Fruit fly (Drosophila melanogaster) whole organism, embryonic: ENCODE results near the gene fend.

Experiments used
- Antp ChIP-seq: fragments of 200-800 bp; sonication (Bioruptor generic); optimal IDR thresholded peaks from 3 replicates; lab custom pipeline; 2016; ENCODE audit warnings: missing biosample characterization, missing genetic modification characterization
- Bdp1 ChIP-seq: fragments of 200-800 bp; sonication (Bioruptor generic); optimal IDR thresholded peaks from 3 replicates; lab custom pipeline; 2016; ENCODE audit warnings: missing biosample characterization, missing genetic modification characterization
- CG1024 ChIP-seq: fragments of 200-800 bp; sonication (Bioruptor generic); IDR thresholded peaks from 2 replicates; pipeline ENCODE4 v1.3.6; 2022; ENCODE audit warnings: missing biosample characterization, missing genetic modification characterization
- CG10321 ChIP-seq: fragments of 200-800 bp; sonication (Bioruptor generic); IDR thresholded peaks from 2 replicates; pipeline ENCODE4 v1.3.6; 2022; ENCODE audit warnings: missing biosample characterization, missing genetic modification characterization
- CG11093 ChIP-seq: fragments of 200-800 bp; sonication (Bioruptor generic); IDR thresholded peaks from 3 replicates; pipeline ENCODE4 v1.3.6; 2022; ENCODE audit warnings: missing biosample characterization, missing genetic modification characterization
- CG11696 ChIP-seq: fragments of 200-800 bp; sonication (Bioruptor generic); IDR thresholded peaks from 2 replicates; pipeline ENCODE4 v1.3.6; 2022; ENCODE audit warnings: missing biosample characterization, missing genetic modification characterization
- CG12104 ChIP-seq: fragments of 200-800 bp; sonication (Bioruptor generic); optimal IDR thresholded peaks from 3 replicates; lab custom pipeline; 2016; ENCODE audit warnings: missing biosample characterization, missing genetic modification characterization
- CG12391 ChIP-seq: fragments of 200-800 bp; sonication (Bioruptor generic); optimal IDR thresholded peaks from 3 replicates; lab custom pipeline; 2018; ENCODE audit warnings: missing biosample characterization, mild to moderate bottlenecking, missing genetic modification characterization, moderate library complexity
- CG13123 ChIP-seq: fragments of 200-800 bp; sonication (Bioruptor generic); optimal IDR thresholded peaks from 2 replicates; lab custom pipeline; 2016; ENCODE audit warnings: missing biosample characterization, missing genetic modification characterization
- CG13894 ChIP-seq: fragments of 200-800 bp; sonication (Bioruptor generic); optimal IDR thresholded peaks from 3 replicates; lab custom pipeline; 2018; ENCODE audit warnings: missing biosample characterization, mild to moderate bottlenecking, missing genetic modification characterization, moderate library complexity
- CG1529 ChIP-seq: fragments of 200-800 bp; sonication (Bioruptor generic); optimal IDR thresholded peaks from 3 replicates; lab custom pipeline; 2018; ENCODE audit warnings: missing biosample characterization, missing genetic modification characterization
- CG1603 ChIP-seq: fragments of 200-800 bp; sonication (Bioruptor generic); optimal IDR thresholded peaks from 2 replicates; lab custom pipeline; 2019; ENCODE audit warnings: missing biosample characterization, mild to moderate bottlenecking, missing genetic modification characterization, moderate library complexity
- CG18262 ChIP-seq: fragments of 200-800 bp; optimal IDR thresholded peaks from 3 replicates; lab custom pipeline; 2019; ENCODE audit warnings: missing biosample characterization, mild to moderate bottlenecking, missing genetic modification characterization, moderate library complexity
- CG2875 ChIP-seq: fragments of 200-800 bp; sonication (Bioruptor generic); optimal IDR thresholded peaks from 2 replicates; lab custom pipeline; 2017; ENCODE audit warnings: missing biosample characterization, mild to moderate bottlenecking, missing genetic modification characterization, missing genetic modification reagents
- CG2889 ChIP-seq: fragments of 200-800 bp; sonication (Bioruptor generic); IDR thresholded peaks from 3 replicates; pipeline ENCODE4 v1.3.6; 2022; ENCODE audit warnings: missing biosample characterization, missing genetic modification characterization
- CG3163 ChIP-seq: fragments of 200-800 bp; sonication (Bioruptor generic); optimal IDR thresholded peaks from 3 replicates; lab custom pipeline; 2016; ENCODE audit warnings: missing biosample characterization, missing genetic modification characterization
- CG32532 ChIP-seq: fragments of 200-800 bp; sonication (Bioruptor generic); IDR thresholded peaks from 2 replicates; pipeline ENCODE4 v1.3.6; 2022; ENCODE audit warnings: missing biosample characterization, missing genetic modification characterization
- CG33213 ChIP-seq: fragments of 200-800 bp; sonication (Bioruptor generic); optimal IDR thresholded peaks from 3 replicates; lab custom pipeline; 2016; ENCODE audit warnings: missing biosample characterization, missing genetic modification characterization
- CG4360 ChIP-seq: fragments of 200-800 bp; sonication (Bioruptor generic); IDR thresholded peaks from 2 replicates; pipeline ENCODE4 v1.3.6; 2022; ENCODE audit warnings: missing biosample characterization, missing genetic modification characterization
- CG6854 ChIP-seq: fragments of 200-800 bp; sonication (Bioruptor generic); optimal IDR thresholded peaks from 3 replicates; lab custom pipeline; 2017; ENCODE audit warnings: missing biosample characterization, mild to moderate bottlenecking, missing genetic modification characterization
- CG7556 ChIP-seq: fragments of 200-800 bp; sonication (Bioruptor generic); optimal IDR thresholded peaks from 2 replicates; lab custom pipeline; 2017; ENCODE audit warnings: missing biosample characterization, mild to moderate bottlenecking, missing genetic modification characterization
- CG7928 ChIP-seq: fragments of 200-800 bp; sonication (Bioruptor generic); optimal IDR thresholded peaks from 2 replicates; lab custom pipeline; 2017; ENCODE audit warnings: missing biosample characterization, mild to moderate bottlenecking, missing genetic modification characterization
- CG8089 ChIP-seq: fragments of 200-800 bp; sonication (Bioruptor generic); optimal IDR thresholded peaks from 3 replicates; lab custom pipeline; 2016; ENCODE audit warnings: missing biosample characterization, missing genetic modification characterization
- CG8924 ChIP-seq: fragments of 200-800 bp; optimal IDR thresholded peaks from 3 replicates; lab custom pipeline; 2019; ENCODE audit warnings: missing biosample characterization, mild to moderate bottlenecking, missing genetic modification characterization, moderate library complexity
- CG9797 ChIP-seq: fragments of 200-800 bp; sonication (Bioruptor generic); optimal IDR thresholded peaks from 3 replicates; lab custom pipeline; 2018; ENCODE audit warnings: missing biosample characterization, mild to moderate bottlenecking, missing genetic modification characterization
- D19B ChIP-seq: fragments of 200-800 bp; sonication (Bioruptor generic); optimal IDR thresholded peaks from 2 replicates; lab custom pipeline; 2017; ENCODE audit warnings: missing biosample characterization, mild to moderate bottlenecking, missing genetic modification characterization
- Dad ChIP-seq: fragments of 200-800 bp; sonication (Bioruptor generic); optimal IDR thresholded peaks from 3 replicates; lab custom pipeline; 2016; ENCODE audit warnings: missing biosample characterization, missing genetic modification characterization
- Dp ChIP-seq: fragments of 200-800 bp; sonication (Bioruptor generic); optimal IDR thresholded peaks from 2 replicates; lab custom pipeline; 2018; ENCODE audit warnings: missing biosample characterization, mild to moderate bottlenecking, missing genetic modification characterization, moderate library complexity
- E2f1 ChIP-seq: fragments of 200-800 bp; sonication (Bioruptor generic); IDR thresholded peaks from 2 replicates; pipeline ENCODE4 v1.3.6; 2022; ENCODE audit warnings: missing biosample characterization, missing genetic modification characterization
- GATAe ChIP-seq: fragments of 200-800 bp; sonication (Bioruptor generic); conservative IDR thresholded peaks from 2 replicates; pipeline ENCODE4 v1.3.6; 2022; ENCODE audit warnings: missing biosample characterization, missing genetic modification characterization
- Max ChIP-seq: fragments of 200-800 bp; sonication (Bioruptor generic); optimal IDR thresholded peaks from 2 replicates; lab custom pipeline; 2016; ENCODE audit warnings: missing biosample characterization, mild to moderate bottlenecking, missing genetic modification characterization
- Optix ChIP-seq: fragments of 200-800 bp; sonication (Bioruptor generic); IDR thresholded peaks from 3 replicates; pipeline ENCODE4 v1.3.6; 2022; ENCODE audit warnings: missing biosample characterization, missing genetic modification characterization
- Side ChIP-seq: fragments of 200-800 bp; sonication (Bioruptor generic); optimal IDR thresholded peaks from 2 replicates; lab custom pipeline; 2016; ENCODE audit warnings: missing biosample characterization, missing genetic modification characterization
- aop ChIP-seq: fragments of 200-800 bp; sonication (Bioruptor generic); IDR thresholded peaks from 2 replicates; pipeline ENCODE4 v1.3.6; 2022; ENCODE audit warnings: missing biosample characterization, missing genetic modification characterization
- cwo ChIP-seq: fragments of 200-800 bp; sonication (Bioruptor generic); optimal IDR thresholded peaks from 3 replicates; lab custom pipeline; 2017; ENCODE audit warnings: missing biosample characterization, missing genetic modification characterization, mild to moderate bottlenecking, moderate library complexity, missing genetic modification reagents
- dysf ChIP-seq: fragments of 200-800 bp; sonication (Bioruptor generic); IDR thresholded peaks from 3 replicates; pipeline ENCODE4 v1.3.6; 2022; ENCODE audit warnings: missing biosample characterization, missing genetic modification characterization
- esg ChIP-seq: fragments of 200-800 bp; sonication (Bioruptor generic); conservative IDR thresholded peaks from 2 replicates; pipeline ENCODE4 v1.3.6; 2022; ENCODE audit warnings: missing biosample characterization, missing genetic modification characterization
- exex ChIP-seq: fragments of 200-800 bp; sonication (Bioruptor generic); optimal IDR thresholded peaks from 4 replicates; lab custom pipeline; 2018; ENCODE audit warnings: missing biosample characterization, mild to moderate bottlenecking, missing genetic modification characterization, moderate library complexity
- ftz-f1 ChIP-seq: fragments of 200-800 bp; sonication (Bioruptor generic); optimal IDR thresholded peaks from 2 replicates; lab custom pipeline; 2016; ENCODE audit warnings: missing biosample characterization, missing genetic modification characterization
- gsb ChIP-seq: fragments of 200-800 bp; sonication (Bioruptor generic); IDR thresholded peaks from 2 replicates; pipeline ENCODE4 v1.3.6; 2022; ENCODE audit warnings: missing biosample characterization, missing genetic modification characterization
- her ChIP-seq: fragments of 200-800 bp; sonication (Bioruptor generic); optimal IDR thresholded peaks from 2 replicates; lab custom pipeline; 2016; ENCODE audit warnings: missing biosample characterization, missing genetic modification characterization
- kah ChIP-seq: fragments of 200-800 bp; sonication (Bioruptor generic); optimal IDR thresholded peaks from 2 replicates; lab custom pipeline; 2018; ENCODE audit warnings: missing biosample characterization, mild to moderate bottlenecking, missing genetic modification characterization
- knrl ChIP-seq: fragments of 200-800 bp; sonication (Bioruptor generic); IDR thresholded peaks from 3 replicates; pipeline ENCODE4 v1.3.6; 2022; ENCODE audit warnings: missing biosample characterization, missing genetic modification characterization; ENCODE audit not compliant: partially characterized antibody
- pita ChIP-seq: fragments of 200-800 bp; sonication (Bioruptor generic); optimal IDR thresholded peaks from 2 replicates; lab custom pipeline; 2017; ENCODE audit warnings: missing biosample characterization, mild to moderate bottlenecking, missing genetic modification characterization
- sens ChIP-seq: fragments of 200-800 bp; sonication (Bioruptor generic); peaks from one replicate; lab custom pipeline; 2016; ENCODE audit warnings: missing biosample characterization, missing genetic modification characterization
- sim ChIP-seq: fragments of 200-800 bp; sonication (Bioruptor generic); IDR thresholded peaks from 2 replicates; pipeline ENCODE4 v1.3.6; 2022; ENCODE audit warnings: missing biosample characterization, missing genetic modification characterization
- sna ChIP-seq: fragments of 200-800 bp; sonication (Bioruptor generic); IDR thresholded peaks from 2 replicates; pipeline ENCODE4 v1.3.6; 2022; ENCODE audit warnings: missing biosample characterization, missing genetic modification characterization; ENCODE audit not compliant: partially characterized antibody
- sug ChIP-seq: fragments of 200-800 bp; optimal IDR thresholded peaks from 2 replicates; lab custom pipeline; 2019; ENCODE audit warnings: missing biosample characterization, mild to moderate bottlenecking, missing genetic modification characterization, moderate library complexity
- tgo ChIP-seq: fragments of 200-800 bp; sonication (Bioruptor generic); IDR thresholded peaks from 3 replicates; pipeline ENCODE4 v1.3.6; 2022; ENCODE audit warnings: missing biosample characterization, missing genetic modification characterization
- tll ChIP-seq, 2 experiments: fragments of 200-800 bp in 1 of 2; fragments of >200 bp in 1 of 2; sonication (Bioruptor generic) in 1 of 2; optimal IDR thresholded peaks; 2 replicates each; lab custom pipeline; 2017 to 2019; ENCODE audit warnings: missing biosample characterization in 2 of 2, missing genetic modification characterization in 2 of 2, mild to moderate bottlenecking in 1 of 2, moderate library complexity in 1 of 2
- twi ChIP-seq: fragments of 200-800 bp; optimal IDR thresholded peaks from 2 replicates; lab custom pipeline; 2019; ENCODE audit warnings: missing biosample characterization, mild to moderate bottlenecking, missing genetic modification characterization, moderate library complexity
- wdn ChIP-seq: fragments of 200-800 bp; sonication (Bioruptor generic); IDR thresholded peaks from 2 replicates; pipeline ENCODE4 v1.3.6; 2022; ENCODE audit warnings: missing biosample characterization, missing genetic modification characterization

The fend gene

dm6 chrX:9080962-9081361 lies 53.9 kb downstream of the fend start, which contains the start of the genes CG7246 and HP1b (continued):
- TF ChIP-seq pita (GFP tag; lab: Kevin White, UChicago) = no peak
- TF ChIP-seq gsb (GFP tag; lab: Robert Waterston, UW) = no peak
- peak; percentile 77 for TF ChIP-seq cwo (GFP tag; lab: Kevin White, UChicago)
- peak; percentile 35; the same call in 1 of the 2 replicates for TF ChIP-seq CG1024 (GFP tag; lab: Robert Waterston, UW)
- no peak for TF ChIP-seq tll (GFP tag; optimal IDR thresholded peaks at IDR 0.05; lab: Kevin White, UChicago)
- peak; percentile 69 for TF ChIP-seq CG18262 (tag; lab: Kevin White, UChicago)
- no peak for TF ChIP-seq CG8089 (GFP tag; lab: Kevin White, UChicago)
- TF ChIP-seq ftz-f1 = peak; percentile 49
- no peak for TF ChIP-seq CG9797 (GFP tag; lab: Kevin White, UChicago)
- no peak for TF ChIP-seq GATAe (GFP tag; lab: Robert Waterston, UW)
- TF ChIP-seq Dp (GFP tag; lab: Kevin White, UChicago) = peak; percentile 47
- peak; percentile 37 for TF ChIP-seq CG1529 (GFP tag; lab: Kevin White, UChicago)
- peak; percentile 10 for TF ChIP-seq Dad
- TF ChIP-seq exex = peak; percentile 49
- TF ChIP-seq her = no peak
- TF ChIP-seq CG33213 (GFP tag; lab: Kevin White, UChicago) = no peak
- TF ChIP-seq CG2889 (GFP tag; lab: Robert Waterston, UW) = peak; percentile 56; the same call in 2 of the 3 replicates
- peak; percentile 44 for TF ChIP-seq CG7556 (GFP tag; lab: Kevin White, UChicago)
- TF ChIP-seq CG7928 (GFP tag; lab: Kevin White, UChicago) = peak; percentile 33
- no peak for TF ChIP-seq CG3163 (GFP tag; lab: Kevin White, UChicago)
- no peak for TF ChIP-seq Side (GFP tag; lab: Kevin White, UChicago)
- TF ChIP-seq CG13894 = peak; percentile 59
- peak; percentile 79 for TF ChIP-seq Optix (GFP tag; lab: Robert Waterston, UW)
- peak; percentile 83 for TF ChIP-seq CG12391 (tag; lab: Kevin White, UChicago)
- peak; percentile 26 for TF ChIP-seq D19B (GFP tag; lab: Kevin White, UChicago)
- TF ChIP-seq CG13123 (GFP tag; lab: Kevin White, UChicago) = peak; percentile 47
- TF ChIP-seq CG11696 (GFP tag; lab: Robert Waterston, UW) = peak; percentile 53
- peak; percentile 40 for TF ChIP-seq CG12104
- peak; percentile 74 for TF ChIP-seq dysf (GFP tag; lab: Robert Waterston, UW)
- TF ChIP-seq knrl (GFP tag; lab: Robert Waterston, UW) = peak; percentile 84
- peak; percentile 38; the same call in 1 of the 2 replicates for TF ChIP-seq CG4360 (GFP tag; lab: Robert Waterston, UW)
- TF ChIP-seq tgo (GFP tag; lab: Robert Waterston, UW) = peak; percentile 72
- TF ChIP-seq aop (GFP tag; lab: Robert Waterston, UW) = no peak
- no peak for TF ChIP-seq CG10321 (GFP tag; lab: Robert Waterston, UW)
- no peak for TF ChIP-seq CG2875 (GFP tag; lab: Kevin White, UChicago)
- TF ChIP-seq CG8924 (tag; lab: Kevin White, UChicago) = peak; percentile 72
- TF ChIP-seq wdn (GFP tag; lab: Robert Waterston, UW) = peak; percentile 44; the same call in 1 of the 2 replicates
- no peak for TF ChIP-seq kah (GFP tag; lab: Kevin White, UChicago)
- TF ChIP-seq CG6854 (GFP tag; lab: Kevin White, UChicago) = no peak
- TF ChIP-seq CG32532 (GFP tag; lab: Robert Waterston, UW) = peak; percentile 84
- peak; percentile 49 for TF ChIP-seq twi (tag; lab: Kevin White, UChicago)
- TF ChIP-seq Bdp1 (GFP tag; lab: Kevin White, UChicago) = no peak
- peak; percentile 49; the same call in 1 of the 2 replicates for TF ChIP-seq E2f1
- peak; percentile 58; the same call in 1 of the 3 replicates for TF ChIP-seq CG11093
- TF ChIP-seq CG1603 (tag; lab: Kevin White, UChicago) = peak; percentile 54
- TF ChIP-seq sens = peak; percentile 89
- peak; percentile 74 for TF ChIP-seq sug (tag; lab: Kevin White, UChicago)
- TF ChIP-seq Max (GFP tag; lab: Kevin White, UChicago) = peak; percentile 72
- no peak for TF ChIP-seq sim (GFP tag; lab: Robert Waterston, UW)
- TF ChIP-seq sna (GFP tag; lab: Robert Waterston, UW) = peak; percentile 83
- peak; percentile 71 for TF ChIP-seq esg
- peak; percentile 51 for TF ChIP-seq Antp
